Fruit fly (Drosophila melanogaster) whole organism, embryonic: ENCODE data around the gene CG4709.

ENCODE experiments used
- Ada2b ChIP-seq: fragments of 200-800 bp; sonication (Bioruptor generic); IDR thresholded peaks from 2 replicates; pipeline ENCODE4 v1.3.6; 2022; ENCODE audit warnings: missing biosample characterization, missing genetic modification characterization
- Atf3 ChIP-seq: fragments of 200-800 bp; sonication (Bioruptor generic); optimal IDR thresholded peaks from 3 replicates; lab custom pipeline; 2016; ENCODE audit warnings: missing biosample characterization, missing genetic modification characterization
- BtbVII ChIP-seq: fragments of 200-800 bp; sonication (Bioruptor generic); optimal IDR thresholded peaks from 3 replicates; lab custom pipeline; 2017; ENCODE audit warnings: missing biosample characterization, mild to moderate bottlenecking, missing genetic modification characterization
- CG10654 ChIP-seq: fragments of 200-800 bp; sonication (Bioruptor generic); optimal IDR thresholded peaks from 2 replicates; lab custom pipeline; 2016; ENCODE audit warnings: missing biosample characterization, missing genetic modification characterization
- CG10959 ChIP-seq: fragments of 200-800 bp; sonication (Bioruptor generic); IDR thresholded peaks from 2 replicates; pipeline ENCODE4 v1.3.6; 2022; ENCODE audit warnings: missing biosample characterization, missing genetic modification characterization
- CG14860 ChIP-seq: fragments of 200-800 bp; sonication (Bioruptor generic); IDR thresholded peaks from 3 replicates; pipeline ENCODE4 v1.3.6; 2022; ENCODE audit warnings: missing biosample characterization, missing genetic modification characterization; ENCODE audit not compliant: partially characterized antibody
- CG15514 ChIP-seq: fragments of 200-800 bp; sonication (Bioruptor generic); optimal IDR thresholded peaks from 3 replicates; lab custom pipeline; 2017; ENCODE audit warnings: missing biosample characterization, missing genetic modification characterization, mild to moderate bottlenecking, moderate library complexity, missing genetic modification reagents
- CG17612 ChIP-seq: fragments of 200-800 bp; sonication (Bioruptor generic); IDR thresholded peaks from 2 replicates; pipeline ENCODE4 v1.3.6; 2022; ENCODE audit warnings: missing biosample characterization, missing genetic modification characterization
- CG2120 ChIP-seq: fragments of 200-800 bp; sonication (Bioruptor generic); optimal IDR thresholded peaks from 3 replicates; lab custom pipeline; 2016; ENCODE audit warnings: missing biosample characterization, missing genetic modification characterization
- CG2202 ChIP-seq: fragments of 200-800 bp; sonication (Bioruptor generic); optimal IDR thresholded peaks from 2 replicates; lab custom pipeline; 2018; ENCODE audit warnings: missing biosample characterization, mild to moderate bottlenecking, missing genetic modification characterization
- CG3065 ChIP-seq: fragments of 200-800 bp; sonication (Bioruptor generic); optimal IDR thresholded peaks from 2 replicates; lab custom pipeline; 2016; ENCODE audit warnings: missing biosample characterization, missing genetic modification characterization
- CG32772 ChIP-seq: fragments of 200-800 bp; sonication (Bioruptor generic); IDR thresholded peaks from 2 replicates; pipeline ENCODE4 v1.3.6; 2022; ENCODE audit warnings: missing biosample characterization, missing genetic modification characterization
- CG34224 ChIP-seq: fragments of 200-800 bp; sonication (Bioruptor generic); IDR thresholded peaks from 3 replicates; pipeline ENCODE4 v1.3.6; 2022; ENCODE audit warnings: missing biosample characterization, missing genetic modification characterization; ENCODE audit not compliant: partially characterized antibody
- CG4360 ChIP-seq: fragments of 200-800 bp; sonication (Bioruptor generic); IDR thresholded peaks from 2 replicates; pipeline ENCODE4 v1.3.6; 2022; ENCODE audit warnings: missing biosample characterization, missing genetic modification characterization
- CG5180 ChIP-seq: fragments of 200-800 bp; sonication (Bioruptor generic); optimal IDR thresholded peaks from 3 replicates; lab custom pipeline; 2017; ENCODE audit warnings: missing biosample characterization, missing genetic modification characterization, mild to moderate bottlenecking, moderate library complexity, missing genetic modification reagents
- CG5953 ChIP-seq: fragments of 200-800 bp; sonication (Bioruptor generic); IDR thresholded peaks from 2 replicates; pipeline ENCODE4 v1.3.6; 2022; ENCODE audit warnings: missing biosample characterization, missing genetic modification characterization
- CG6689 ChIP-seq: fragments of 200-800 bp; sonication (Bioruptor generic); IDR thresholded peaks from 2 replicates; pipeline ENCODE4 v1.3.6; 2022; ENCODE audit warnings: missing biosample characterization, missing genetic modification characterization
- CG7556 ChIP-seq: fragments of 200-800 bp; sonication (Bioruptor generic); optimal IDR thresholded peaks from 2 replicates; lab custom pipeline; 2017; ENCODE audit warnings: missing biosample characterization, mild to moderate bottlenecking, missing genetic modification characterization
- CG8359 ChIP-seq: fragments of 200-800 bp; sonication (Bioruptor generic); optimal IDR thresholded peaks from 2 replicates; lab custom pipeline; 2017; ENCODE audit warnings: missing biosample characterization, mild to moderate bottlenecking, missing genetic modification characterization, borderline replicate concordance
- D ChIP-seq, 2 experiments: fragments of 200-800 bp in 1 of 2; fragments of >200 bp in 1 of 2; sonication (Bioruptor generic) in 1 of 2; optimal IDR thresholded peaks; 2 replicates in 1 of 2; 3 replicates in 1 of 2; lab custom pipeline; 2017; ENCODE audit warnings: mild to moderate bottlenecking in 1 of 2, missing biosample characterization in 1 of 2, missing genetic modification characterization in 1 of 2, missing genetic modification reagents in 1 of 2
- Dbx ChIP-seq: fragments of 200-800 bp; sonication (Bioruptor generic); IDR thresholded peaks from 3 replicates; pipeline ENCODE4 v1.3.6; 2022; ENCODE audit warnings: missing biosample characterization, missing genetic modification characterization
- Dp ChIP-seq: fragments of 200-800 bp; sonication (Bioruptor generic); optimal IDR thresholded peaks from 2 replicates; lab custom pipeline; 2018; ENCODE audit warnings: missing biosample characterization, mild to moderate bottlenecking, missing genetic modification characterization, moderate library complexity
- E2f2 ChIP-seq: fragments of 200-800 bp; sonication (Bioruptor generic); IDR thresholded peaks from 2 replicates; pipeline ENCODE4 v1.3.6; 2022; ENCODE audit warnings: missing biosample characterization, missing genetic modification characterization
- HLHmδ ChIP-seq: fragments of 200-800 bp; sonication (Bioruptor generic); optimal IDR thresholded peaks from 2 replicates; lab custom pipeline; 2018; ENCODE audit warnings: missing biosample characterization, mild to moderate bottlenecking, missing genetic modification characterization, moderate library complexity
- Sox100B ChIP-seq: fragments of 200-800 bp; sonication (Bioruptor generic); optimal IDR thresholded peaks from 3 replicates; lab custom pipeline; 2018; ENCODE audit warnings: missing biosample characterization, mild to moderate bottlenecking, missing genetic modification characterization
- Spps ChIP-seq: fragments of 200-800 bp; sonication (Bioruptor generic); optimal IDR thresholded peaks from 2 replicates; lab custom pipeline; 2018; ENCODE audit warnings: missing biosample characterization, mild to moderate bottlenecking, missing genetic modification characterization
- Stat92E ChIP-seq, 3 experiments: fragments of >200 bp in 2 of 3; fragments of 200-800 bp in 1 of 3; sonication (Bioruptor generic) in 1 of 3; optimal IDR thresholded peaks; 2 replicates each; lab custom pipeline; 2017 to 2019; ENCODE audit warnings: missing biosample characterization in 3 of 3, missing genetic modification characterization in 3 of 3, mild to moderate bottlenecking in 1 of 3, moderate library complexity in 1 of 3
- Trl ChIP-seq, 3 experiments: fragments of >200 bp in 2 of 3; fragments of 200-800 bp in 1 of 3; sonication (Bioruptor generic) in 1 of 3; optimal IDR thresholded peaks; 2 replicates in 1 of 3; 3 replicates in 2 of 3; lab custom pipeline; 2016 to 2017; ENCODE audit warnings: missing biosample characterization in 1 of 3, missing genetic modification characterization in 1 of 3
- Xrp1 ChIP-seq: fragments of 200-800 bp; sonication (Bioruptor generic); IDR thresholded peaks from 2 replicates; pipeline ENCODE4 v1.3.6; 2022; ENCODE audit warnings: missing biosample characterization, missing genetic modification characterization
- al ChIP-seq: fragments of 200-800 bp; sonication (Bioruptor generic); IDR thresholded peaks from 2 replicates; pipeline ENCODE4 v1.3.6; 2022; ENCODE audit warnings: missing biosample characterization, missing genetic modification characterization
- ash1 ChIP-seq: fragments of 200-800 bp; sonication (Bioruptor generic); optimal IDR thresholded peaks from 2 replicates; lab custom pipeline; 2018; ENCODE audit warnings: missing biosample characterization, mild to moderate bottlenecking, missing genetic modification characterization
- bcd ChIP-seq: fragments of 200-800 bp; sonication (Bioruptor generic); optimal IDR thresholded peaks from 2 replicates; lab custom pipeline; 2017; ENCODE audit warnings: missing biosample characterization, mild to moderate bottlenecking, missing genetic modification characterization
- bigmax ChIP-seq: fragments of 200-800 bp; sonication (Bioruptor generic); optimal IDR thresholded peaks from 2 replicates; lab custom pipeline; 2018; ENCODE audit warnings: missing biosample characterization, mild to moderate bottlenecking, missing genetic modification characterization
- cas ChIP-seq: fragments of 200-800 bp; sonication (Bioruptor generic); IDR thresholded peaks from 2 replicates; pipeline ENCODE4 v1.3.6; 2022; ENCODE audit warnings: missing biosample characterization, missing genetic modification characterization
- cato ChIP-seq: fragments of 200-800 bp; sonication (Bioruptor generic); optimal IDR thresholded peaks from 2 replicates; lab custom pipeline; 2016; ENCODE audit warnings: missing biosample characterization, missing genetic modification characterization, borderline replicate concordance
- chif ChIP-seq, 2 experiments: fragments of 200-800 bp; sonication (Bioruptor generic); optimal IDR thresholded peaks; 3 replicates each; lab custom pipeline; 2016; ENCODE audit warnings: missing biosample characterization in 2 of 2, missing genetic modification characterization in 2 of 2
- chm ChIP-seq: fragments of 200-800 bp; sonication (Bioruptor generic); IDR thresholded peaks from 2 replicates; pipeline ENCODE4 v1.3.6; 2022; ENCODE audit warnings: missing biosample characterization, missing genetic modification characterization
- ci ChIP-seq: fragments of 200-800 bp; sonication (Bioruptor generic); IDR thresholded peaks from 3 replicates; pipeline ENCODE4 v1.3.6; 2022; ENCODE audit warnings: missing biosample characterization, missing genetic modification characterization
- dm ChIP-seq: fragments of 200-800 bp; sonication (Bioruptor generic); optimal IDR thresholded peaks from 3 replicates; lab custom pipeline; 2016; ENCODE audit warnings: missing biosample characterization, missing genetic modification characterization
- h ChIP-seq: fragments of >200 bp; optimal IDR thresholded peaks from 2 replicates; lab custom pipeline; 2017
- hbn ChIP-seq: fragments of 200-800 bp; sonication (Bioruptor generic); IDR thresholded peaks from 2 replicates; pipeline ENCODE4 v1.3.6; 2022; ENCODE audit warnings: missing biosample characterization, missing genetic modification characterization; ENCODE audit not compliant: partially characterized antibody
- jumu ChIP-seq: fragments of 200-800 bp; sonication (Bioruptor generic); optimal IDR thresholded peaks from 3 replicates; lab custom pipeline; 2016; ENCODE audit warnings: missing biosample characterization, missing genetic modification characterization
- lab ChIP-seq: fragments of 200-800 bp; sonication (Bioruptor generic); optimal IDR thresholded peaks from 3 replicates; lab custom pipeline; 2017; ENCODE audit warnings: missing biosample characterization, missing genetic modification characterization, mild to moderate bottlenecking, moderate library complexity, missing genetic modification reagents
- lbe ChIP-seq: fragments of 200-800 bp; sonication (Bioruptor generic); optimal IDR thresholded peaks from 2 replicates; lab custom pipeline; 2016; ENCODE audit warnings: missing biosample characterization, mild to moderate bottlenecking, missing genetic modification characterization
- nerfin-2 ChIP-seq: fragments of 200-800 bp; sonication (Bioruptor generic); IDR thresholded peaks from 2 replicates; pipeline ENCODE4 v1.3.6; 2022; ENCODE audit warnings: missing biosample characterization, missing genetic modification characterization; ENCODE audit not compliant: partially characterized antibody
- pan ChIP-seq, 4 experiments: fragments of >200 bp in 3 of 4; fragments of 200-800 bp in 1 of 4; sonication (Bioruptor generic) in 1 of 4; optimal IDR thresholded peaks in 3 of 4; IDR thresholded peaks in 1 of 4; 2 replicates each; pipeline versions ENCODE4 v1.3.6 to Lab custom; 2017 to 2022; ENCODE audit warnings: missing biosample characterization in 2 of 4, missing genetic modification characterization in 2 of 4, mixed read lengths in 1 of 4
- sens ChIP-seq: fragments of 200-800 bp; sonication (Bioruptor generic); peaks from one replicate; lab custom pipeline; 2016; ENCODE audit warnings: missing biosample characterization, missing genetic modification characterization
- stwl ChIP-seq: fragments of 200-800 bp; sonication (Bioruptor generic); optimal IDR thresholded peaks from 3 replicates; lab custom pipeline; 2018; ENCODE audit warnings: missing biosample characterization, mild to moderate bottlenecking, missing genetic modification characterization, moderate library complexity
- tio ChIP-seq: fragments of 200-800 bp; sonication (Bioruptor generic); optimal IDR thresholded peaks from 2 replicates; lab custom pipeline; 2017; ENCODE audit warnings: missing biosample characterization, missing genetic modification characterization, inconsistent platforms
- vvl ChIP-seq: fragments of 200-800 bp; sonication (Bioruptor generic); IDR thresholded peaks from 2 replicates; pipeline ENCODE4 v1.3.6; 2022; ENCODE audit warnings: missing biosample characterization, missing genetic modification characterization

CG4709 gene

dm6 chr2L:10004574-10004973 lies 50.4 kb downstream of the CG4709 start (continued):
- TF ChIP-seq pan (optimal IDR thresholded peaks at IDR 0.05; lab: Kevin White, UChicago): no peak
- no peak for TF ChIP-seq pan (GFP tag; optimal IDR thresholded peaks at IDR 0.05 in 1 of 2, IDR thresholded peaks at IDR 0.05 in 1 of 2)
- TF ChIP-seq ash1 (GFP tag; lab: Kevin White, UChicago): no peak
- no peak for TF ChIP-seq nerfin-2 (GFP tag; lab: Robert Waterston, UW)
- no peak for TF ChIP-seq CG17612 (GFP tag; lab: Robert Waterston, UW)
- TF ChIP-seq Spps (tag; lab: Kevin White, UChicago): no peak
- TF ChIP-seq CG7556 (GFP tag; lab: Kevin White, UChicago): no peak
- TF ChIP-seq CG4360 (GFP tag; lab: Robert Waterston, UW): peak; percentile 99
- no peak for TF ChIP-seq CG15514 (GFP tag; lab: Kevin White, UChicago)
- TF ChIP-seq E2f2 (GFP tag; lab: Robert Waterston, UW): peak; percentile 18; the same call in 1 of the 2 replicates
- no peak for TF ChIP-seq Dbx (GFP tag; lab: Robert Waterston, UW)
- no peak; the same call in 2 of the 3 replicates for TF ChIP-seq CG34224 (GFP tag; lab: Robert Waterston, UW)
- no peak for TF ChIP-seq CG6689 (GFP tag; lab: Robert Waterston, UW)
- TF ChIP-seq bigmax: no peak
- no peak for TF ChIP-seq Trl (optimal IDR thresholded peaks at IDR 0.05; lab: Kevin White, UChicago)
- TF ChIP-seq Trl (GFP tag; optimal IDR thresholded peaks at IDR 0.05; lab: Kevin White, UChicago): no peak
- peak; percentile 24 for TF ChIP-seq jumu (GFP tag; lab: Kevin White, UChicago)
- no peak for TF ChIP-seq CG10654 (GFP tag; lab: Kevin White, UChicago)
- peak; percentile 73 for TF ChIP-seq ci (GFP tag; lab: Robert Waterston, UW)
- TF ChIP-seq Atf3 (GFP tag; lab: Kevin White, UChicago): no peak
- no peak for TF ChIP-seq lab (GFP tag; lab: Kevin White, UChicago)
- TF ChIP-seq cas (GFP tag; lab: Robert Waterston, UW): no peak
- TF ChIP-seq Dp (GFP tag; lab: Kevin White, UChicago): peak; percentile 20
- TF ChIP-seq tio (GFP tag; lab: Kevin White, UChicago): no peak
- TF ChIP-seq CG2120: no peak
- peak; percentile 63 for TF ChIP-seq chm
- no peak for TF ChIP-seq CG14860 (GFP tag; lab: Robert Waterston, UW)
- no peak for TF ChIP-seq CG32772 (GFP tag; lab: Robert Waterston, UW)
- no peak for TF ChIP-seq al (GFP tag; lab: Robert Waterston, UW)
- no peak for TF ChIP-seq CG2202 (tag; lab: Kevin White, UChicago)
- peak; percentile 47 for TF ChIP-seq dm (GFP tag; lab: Kevin White, UChicago)
- peak; percentile 67 for TF ChIP-seq HLHmδ
- TF ChIP-seq Ada2b (GFP tag; lab: Robert Waterston, UW): no peak
- no peak for TF ChIP-seq D (optimal IDR thresholded peaks at IDR 0.05; lab: Kevin White, UChicago)
- TF ChIP-seq D (GFP tag; optimal IDR thresholded peaks at IDR 0.05; lab: Kevin White, UChicago): no peak
- TF ChIP-seq Stat92E (GFP tag; optimal IDR thresholded peaks at IDR 0.05; lab: Kevin White, UChicago): no peak
- TF ChIP-seq BtbVII (GFP tag; lab: Kevin White, UChicago): no peak
- peak; percentile 39; the same call in 1 of the 2 replicates for TF ChIP-seq hbn (GFP tag; lab: Robert Waterston, UW)
- no peak for TF ChIP-seq bcd (GFP tag; lab: Kevin White, UChicago)
- peak; percentile 26; the same call in 1 of the 2 replicates for TF ChIP-seq vvl (GFP tag; lab: Robert Waterston, UW)
- no peak for TF ChIP-seq lbe (GFP tag; lab: Kevin White, UChicago)
- no peak for TF ChIP-seq stwl (tag; lab: Kevin White, UChicago)
- no peak for TF ChIP-seq cato (GFP tag; lab: Kevin White, UChicago)
- TF ChIP-seq Sox100B (GFP tag; lab: Kevin White, UChicago): no peak
- TF ChIP-seq h (lab: Kevin White, UChicago): no peak
- TF ChIP-seq CG5953: no peak
- TF ChIP-seq sens (GFP tag; lab: Kevin White, UChicago): peak; percentile 59
- no peak for TF ChIP-seq CG8359
- TF ChIP-seq Xrp1 (GFP tag; lab: Robert Waterston, UW): no peak
- TF ChIP-seq CG10959 (GFP tag; lab: Robert Waterston, UW): no peak
- TF ChIP-seq chif (GFP tag; optimal IDR thresholded peaks at IDR 0.05; lab: Kevin White, UChicago): no peak
- no peak for TF ChIP-seq CG5180 (GFP tag; lab: Kevin White, UChicago)
- no peak for TF ChIP-seq CG3065 (GFP tag; lab: Kevin White, UChicago)
